Worm (Caenorhabditis elegans) whole organism, midembryonic: ENCODE measurements around the gene ajm-1.

Experiments used
- T22C8.4 ChIP-seq: fragments of 200-800 bp; sonication (Bioruptor generic); IDR thresholded peaks from 2 replicates; pipeline ENCODE4 v1.3.6; 2022; ENCODE audit warnings: missing genetic modification characterization, missing compliant biosample characterization
- cog-1 ChIP-seq: sonication (generic microtip); optimal IDR thresholded peaks from 2 replicates; lab custom pipeline; 2016; ENCODE audit warnings: missing genetic modification characterization, missing compliant biosample characterization
- flt-1 ChIP-seq: fragments of 200-800 bp; sonication (Bioruptor generic); IDR thresholded peaks from 2 replicates; pipeline ENCODE4 v1.3.6; 2022; ENCODE audit warnings: missing genetic modification characterization, missing compliant biosample characterization
- klf-2 ChIP-seq: fragments of 200-800 bp; sonication (Bioruptor generic); conservative IDR thresholded peaks from 2 replicates; pipeline ENCODE4 v1.3.6; 2022; ENCODE audit warnings: missing genetic modification reagents, missing genetic modification characterization, missing compliant biosample characterization
- tab-1 ChIP-seq: fragments of 200-800 bp; sonication (Bioruptor generic); IDR thresholded peaks from 2 replicates; pipeline ENCODE4 v1.3.6; 2022; ENCODE audit warnings: missing genetic modification characterization, missing compliant biosample characterization

ce11 chrX:9062523-9062922 lies 20.2 kb upstream of the ajm-1 start, which contains the start of gene F47E1.4:
- TF ChIP-seq klf-2 (GFP tag; lab: Robert Waterston, UW) (no peak), tab-1 (GFP tag; lab: Robert Waterston, UW) (no peak), flt-1 (no peak), T22C8.4 (GFP tag; lab: Robert Waterston, UW) (no peak), cog-1 (tag; lab: Kevin White, UChicago) (no peak)
